Worm (Caenorhabditis elegans): Measurements from ENCODE around the gene klf-1.

DNA sequence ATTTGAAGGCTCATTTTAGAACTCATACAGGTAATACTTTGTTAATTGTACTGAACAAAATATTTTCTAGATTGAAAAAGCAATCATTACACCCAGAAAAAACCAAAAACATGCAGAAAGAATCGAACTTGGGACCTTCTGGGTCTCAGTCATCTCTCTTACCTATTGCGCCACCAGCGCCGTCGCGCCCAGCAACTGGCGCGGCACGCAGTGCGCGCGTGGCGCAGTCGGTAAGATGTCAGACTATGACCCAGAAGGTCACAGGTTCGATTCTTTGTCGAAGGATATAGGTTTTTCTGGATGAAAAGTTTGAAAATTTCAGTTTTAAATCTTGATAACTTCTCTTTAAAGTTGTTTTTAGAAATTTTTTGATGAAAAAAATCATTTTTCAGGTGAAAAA lies 5.1 kb downstream of the klf-1 start:
- TF ChIP-seq lsy-2 (tag; optimal IDR thresholded peaks at IDR 0.05) (no peak), nhr-237 (tag; optimal IDR thresholded peaks at IDR 0.05) (no peak), elt-1 (tag; optimal IDR thresholded peaks at IDR 0.05; ENCODE audit: borderline replicate concordance, insufficient read depth) (no peak), unc-62 (GFP tag; optimal IDR thresholded peaks at IDR 0.05) (no peak), blmp-1 (tag; optimal IDR thresholded peaks at IDR 0.05) (no peak), ztf-11 (tag; optimal IDR thresholded peaks at IDR 0.05) (no peak), unc-120 (tag; optimal IDR thresholded peaks at IDR 0.05; ENCODE audit: poor library complexity, severe bottlenecking) (no peak)

Data from whole organism, mixed stage, embryonic.